Worm (Caenorhabditis elegans): ENCODE measurements around the gene zyg-12.

DNA sequence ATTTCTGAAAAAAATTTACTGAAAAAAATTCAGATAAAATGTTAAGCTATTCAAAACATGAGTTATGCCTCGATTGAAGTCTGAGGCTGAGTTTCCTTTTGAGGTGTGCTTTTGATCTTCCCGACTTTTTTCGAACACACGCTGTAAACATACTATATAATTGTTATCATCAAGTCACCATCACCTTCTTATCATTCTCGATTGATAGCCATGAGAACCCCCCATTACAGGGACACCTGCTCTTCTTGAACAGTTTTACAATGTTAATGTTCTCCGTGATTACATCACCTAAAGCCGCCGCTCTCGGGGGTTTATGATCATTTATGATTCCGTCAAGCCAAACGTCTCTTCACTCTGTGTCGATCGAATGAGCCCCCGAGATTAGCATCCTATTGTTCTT lies 34.5 kb downstream of the zyg-12 start:
- TF ChIP-seq tra-4 (tag; optimal IDR thresholded peaks at IDR 0.05) (no peak), ama-1 (optimal IDR thresholded peaks at IDR 0.05) (no peak), ceh-13 (GFP tag; optimal IDR thresholded peaks at IDR 0.05) (no peak), pes-1 (GFP tag; IDR thresholded peaks at IDR 0.05) (no peak), sea-1 (GFP tag; conservative IDR thresholded peaks at IDR 0.05) (no peak), aly-1 (tag; optimal IDR thresholded peaks at IDR 0.05) (no peak), flt-1 (GFP tag; IDR thresholded peaks at IDR 0.05) (no peak), hnd-1 (tag; optimal IDR thresholded peaks at IDR 0.05) (no peak), hmbx-1 (tag; optimal IDR thresholded peaks at IDR 0.05) (no peak), ets-7 (tag; optimal IDR thresholded peaks at IDR 0.05) (no peak), scrt-1 (GFP tag; IDR thresholded peaks at IDR 0.05) (no peak), hmg-4 (GFP tag; optimal IDR thresholded peaks at IDR 0.05) (no peak), B0310.2 (tag; optimal IDR thresholded peaks at IDR 0.05) (no peak), F13C5.2 (tag; optimal IDR thresholded peaks at IDR 0.05) (no peak)

Data from whole organism, early embryonic.